Worm (Caenorhabditis elegans) whole organism, L4 larva: ENCODE data around the gene C27H6.8.

ENCODE experiments used
- F10B5.3 ChIP-seq: sonication (generic microtip); optimal IDR thresholded peaks from 2 replicates; lab custom pipeline; 2016; ENCODE audit warnings: mild to moderate bottlenecking, missing genetic modification characterization, missing compliant biosample characterization
- R02D3.7 ChIP-seq: fragments of 150-350 bp; sonication (generic microtip); optimal IDR thresholded peaks from 3 replicates; lab custom pipeline; 2014; ENCODE audit warnings: missing biosample characterization, missing genetic modification characterization
- T26A8.4 ChIP-seq: fragments of 200-800 bp; sonication (Bioruptor generic); IDR thresholded peaks from 2 replicates; pipeline ENCODE4 v1.3.6; 2022; ENCODE audit warnings: missing genetic modification characterization, missing compliant biosample characterization
- ZK546.5 ChIP-seq, 2 experiments: sonication (generic microtip); optimal IDR thresholded peaks; 2 replicates each; lab custom pipeline; 2017; ENCODE audit warnings: missing biosample characterization in 2 of 2, missing genetic modification characterization in 2 of 2
- aha-1 ChIP-seq: fragments of 150-350 bp; peaks from one replicate; lab custom pipeline; 2014; ENCODE audit warnings: missing biosample characterization, missing genetic modification characterization
- ceh-20 ChIP-seq: fragments of 200-800 bp; sonication (Bioruptor generic); IDR thresholded peaks from 2 replicates; pipeline ENCODE4 v1.3.6; 2022; ENCODE audit warnings: missing genetic modification reagents, missing genetic modification characterization, missing compliant biosample characterization
- ceh-32 ChIP-seq: sonication (generic microtip); optimal IDR thresholded peaks from 2 replicates; lab custom pipeline; 2016; ENCODE audit warnings: mild to moderate bottlenecking, missing genetic modification characterization, missing compliant biosample characterization; ENCODE audit not compliant: poor library complexity
- ceh-44 ChIP-seq: fragments of 200-800 bp; sonication (Bioruptor generic); IDR thresholded peaks from 2 replicates; pipeline ENCODE4 v1.3.6; 2022; ENCODE audit warnings: missing genetic modification reagents, missing genetic modification characterization, missing compliant biosample characterization
- ceh-62 ChIP-seq: sonication (generic microtip); optimal IDR thresholded peaks from 2 replicates; lab custom pipeline; 2017; ENCODE audit warnings: missing biosample characterization, missing genetic modification characterization
- ces-1 ChIP-seq: fragments of 150-350 bp; sonication (generic microtip); optimal IDR thresholded peaks from 4 replicates; lab custom pipeline; 2014; ENCODE audit warnings: missing biosample characterization, missing genetic modification reagents, missing genetic modification characterization
- daf-12 ChIP-seq: fragments of 150-350 bp; optimal IDR thresholded peaks from 2 replicates; lab custom pipeline; 2014; ENCODE audit warnings: missing biosample characterization, missing genetic modification reagents, missing genetic modification characterization
- daf-16 ChIP-seq, 3 experiments: sonication (generic microtip); optimal IDR thresholded peaks; 2 replicates each; lab custom pipeline; 2016 to 2017; ENCODE audit warnings: missing genetic modification characterization in 3 of 3, missing genetic modification reagents in 3 of 3, mild to moderate bottlenecking in 2 of 3, missing compliant biosample characterization in 2 of 3, missing biosample characterization in 1 of 3, moderate library complexity in 1 of 3
- dmd-8 ChIP-seq: fragments of 200-800 bp; sonication (Bioruptor generic); IDR thresholded peaks from 2 replicates; pipeline ENCODE4 v1.3.6; 2022; ENCODE audit warnings: missing genetic modification characterization, missing compliant biosample characterization
- dmd-9 ChIP-seq: fragments of 200-800 bp; sonication (Bioruptor generic); IDR thresholded peaks from 2 replicates; pipeline ENCODE4 v1.3.6; 2022; ENCODE audit warnings: missing genetic modification reagents, missing genetic modification characterization, missing compliant biosample characterization
- dpl-1 ChIP-seq: fragments of 150-350 bp; optimal IDR thresholded peaks from 2 replicates; lab custom pipeline; 2014; ENCODE audit warnings: missing biosample characterization, missing genetic modification reagents, missing genetic modification characterization
- egl-43 ChIP-seq: fragments of 200-800 bp; sonication (Bioruptor generic); IDR thresholded peaks from 2 replicates; pipeline ENCODE4 v1.3.6; 2022; ENCODE audit warnings: missing genetic modification reagents, missing genetic modification characterization, missing compliant biosample characterization
- fkh-10 ChIP-seq: fragments of 150-350 bp; optimal IDR thresholded peaks from 2 replicates; lab custom pipeline; 2014; ENCODE audit warnings: missing biosample characterization, missing genetic modification reagents, missing genetic modification characterization
- fos-1 ChIP-seq: fragments of 150-350 bp; optimal IDR thresholded peaks from 2 replicates; lab custom pipeline; 2014; ENCODE audit warnings: missing biosample characterization, missing genetic modification characterization
- gei-8 ChIP-seq: fragments of 200-800 bp; sonication (Bioruptor generic); optimal IDR thresholded peaks from 2 replicates; lab custom pipeline; 2018; ENCODE audit warnings: mild to moderate bottlenecking, missing genetic modification characterization, missing compliant biosample characterization
- hlh-11 ChIP-seq: fragments of 200-800 bp; sonication (Bioruptor generic); optimal IDR thresholded peaks from 2 replicates; lab custom pipeline; 2018; ENCODE audit warnings: mild to moderate bottlenecking, missing genetic modification characterization, missing compliant biosample characterization
- hlh-30 ChIP-seq: sonication (generic microtip); optimal IDR thresholded peaks from 2 replicates; lab custom pipeline; 2017; ENCODE audit warnings: antibody characterized with exemption, mild to moderate bottlenecking, missing genetic modification characterization, missing compliant biosample characterization; ENCODE audit not compliant: insufficient read depth
- lin-13 ChIP-seq: fragments of 150-350 bp; optimal IDR thresholded peaks from 2 replicates; lab custom pipeline; 2014; ENCODE audit warnings: missing biosample characterization, missing genetic modification reagents, missing genetic modification characterization
- lin-29 ChIP-seq: fragments of 200-800 bp; sonication (Bioruptor generic); IDR thresholded peaks from 2 replicates; pipeline ENCODE4 v1.3.6; 2022; ENCODE audit warnings: missing genetic modification reagents, missing genetic modification characterization, missing compliant biosample characterization
- lin-38 ChIP-seq: fragments of 200-800 bp; sonication (Bioruptor generic); IDR thresholded peaks from 2 replicates; pipeline ENCODE4 v1.3.6; 2022; ENCODE audit warnings: missing genetic modification reagents, missing genetic modification characterization, missing compliant biosample characterization
- madf-9 ChIP-seq: fragments of 200-800 bp; sonication (Bioruptor generic); conservative IDR thresholded peaks from 2 replicates; pipeline ENCODE4 v1.3.6; 2022; ENCODE audit warnings: missing genetic modification reagents, missing genetic modification characterization, missing compliant biosample characterization
- mxl-3 ChIP-seq: fragments of 200-800 bp; sonication (Bioruptor generic); optimal IDR thresholded peaks from 2 replicates; lab custom pipeline; 2018; ENCODE audit warnings: mild to moderate bottlenecking, missing genetic modification characterization, missing compliant biosample characterization
- nhr-10 ChIP-seq: fragments of 150-350 bp; optimal IDR thresholded peaks from 2 replicates; lab custom pipeline; 2014; ENCODE audit warnings: missing biosample characterization, missing genetic modification characterization
- nhr-102 ChIP-seq: sonication (generic microtip); optimal IDR thresholded peaks from 2 replicates; lab custom pipeline; 2016; ENCODE audit warnings: mild to moderate bottlenecking, missing genetic modification characterization, moderate library complexity, missing compliant biosample characterization
- nhr-11 ChIP-seq: fragments of 150-350 bp; optimal IDR thresholded peaks from 2 replicates; lab custom pipeline; 2014; ENCODE audit warnings: missing biosample characterization, missing genetic modification characterization
- nhr-111 ChIP-seq: fragments of 200-800 bp; sonication (Bioruptor generic); optimal IDR thresholded peaks from 2 replicates; lab custom pipeline; 2018; ENCODE audit warnings: mild to moderate bottlenecking, missing genetic modification characterization, missing compliant biosample characterization
- nhr-25 ChIP-seq: sonication (generic microtip); optimal IDR thresholded peaks from 2 replicates; lab custom pipeline; 2017; ENCODE audit warnings: missing genetic modification characterization, mild to moderate bottlenecking, missing compliant biosample characterization, antibody characterized with exemption, moderate library complexity, borderline replicate concordance; ENCODE audit not compliant: insufficient read depth
- nhr-28 ChIP-seq: fragments of 150-350 bp; optimal IDR thresholded peaks from 2 replicates; lab custom pipeline; 2014; ENCODE audit warnings: missing biosample characterization, missing genetic modification characterization
- nhr-41 ChIP-seq: fragments of 200-800 bp; sonication (Bioruptor generic); IDR thresholded peaks from 2 replicates; pipeline ENCODE4 v1.3.6; 2022; ENCODE audit warnings: missing genetic modification reagents, missing genetic modification characterization, missing compliant biosample characterization
- nhr-48 ChIP-seq: sonication (generic microtip); optimal IDR thresholded peaks from 2 replicates; lab custom pipeline; 2016; ENCODE audit warnings: mild to moderate bottlenecking, missing genetic modification characterization, missing compliant biosample characterization
- nhr-6 ChIP-seq: fragments of 150-350 bp; optimal IDR thresholded peaks from 2 replicates; lab custom pipeline; 2014; ENCODE audit warnings: missing biosample characterization, missing genetic modification characterization
- php-3 ChIP-seq: fragments of 200-800 bp; sonication (Bioruptor generic); IDR thresholded peaks from 2 replicates; pipeline ENCODE4 v1.3.6; 2022; ENCODE audit warnings: missing genetic modification reagents, missing genetic modification characterization, missing compliant biosample characterization
- pqm-1 ChIP-seq: sonication (generic microtip); optimal IDR thresholded peaks from 2 replicates; lab custom pipeline; 2017; ENCODE audit warnings: missing biosample characterization, missing genetic modification characterization
- sdz-12 ChIP-seq: fragments of 200-800 bp; sonication (Bioruptor generic); optimal IDR thresholded peaks from 2 replicates; lab custom pipeline; 2018; ENCODE audit warnings: mild to moderate bottlenecking, missing genetic modification characterization, missing compliant biosample characterization
- set-16 ChIP-seq: fragments of 200-800 bp; sonication (Bioruptor generic); IDR thresholded peaks from 2 replicates; pipeline ENCODE4 v1.3.6; 2022; ENCODE audit warnings: missing genetic modification reagents, missing genetic modification characterization, missing compliant biosample characterization
- skn-1 ChIP-seq: fragments of 150-350 bp; optimal IDR thresholded peaks from 2 replicates; lab custom pipeline; 2014; ENCODE audit warnings: missing biosample characterization, missing genetic modification characterization
- snpc-1.2 ChIP-seq: fragments of 200-800 bp; sonication (Bioruptor generic); IDR thresholded peaks from 2 replicates; pipeline ENCODE4 v1.3.6; 2022; ENCODE audit warnings: missing genetic modification reagents, missing genetic modification characterization, missing compliant biosample characterization
- snpc-4 ChIP-seq: fragments of 150-350 bp; optimal IDR thresholded peaks from 2 replicates; lab custom pipeline; 2014; ENCODE audit warnings: missing biosample characterization, missing genetic modification characterization
- tra-1 ChIP-seq: fragments of 200-800 bp; sonication (Bioruptor generic); IDR thresholded peaks from 2 replicates; pipeline ENCODE4 v1.3.6; 2022; ENCODE audit warnings: missing genetic modification reagents, missing genetic modification characterization, missing compliant biosample characterization
- unc-130 ChIP-seq: sonication (generic microtip); optimal IDR thresholded peaks from 2 replicates; lab custom pipeline; 2016; ENCODE audit warnings: missing genetic modification reagents, missing genetic modification characterization, missing compliant biosample characterization
- zfp-2 ChIP-seq: sonication (generic microtip); optimal IDR thresholded peaks from 2 replicates; lab custom pipeline; 2016; ENCODE audit warnings: mild to moderate bottlenecking, missing genetic modification characterization, missing compliant biosample characterization
- zfp-3 ChIP-seq: fragments of 200-800 bp; sonication (Bioruptor generic); conservative IDR thresholded peaks from 2 replicates; pipeline ENCODE4 v1.3.6; 2022; ENCODE audit warnings: missing genetic modification reagents, missing genetic modification characterization, missing compliant biosample characterization
- zip-11 ChIP-seq: fragments of 200-800 bp; sonication (Bioruptor generic); IDR thresholded peaks from 2 replicates; pipeline ENCODE4 v1.3.6; 2022; ENCODE audit warnings: missing genetic modification characterization, missing compliant biosample characterization
- ztf-7 ChIP-seq: fragments of 150-350 bp; optimal IDR thresholded peaks from 2 replicates; lab custom pipeline; 2014; ENCODE audit warnings: missing biosample characterization, missing genetic modification characterization

Gene C27H6.8

ce11 chrV:10036275-10036674 lies 48.7 kb upstream of the C27H6.8 start, which contains the start of gene T06E8.2 (continued):
- no peak for TF ChIP-seq dmd-8
- no peak for TF ChIP-seq dmd-9 (GFP tag; lab: Robert Waterston, UW)
- peak; percentile 43 for TF ChIP-seq nhr-11 (tag; lab: Kevin White, UChicago)
- no peak for TF ChIP-seq skn-1 (tag; lab: Kevin White, UChicago)
- no peak for TF ChIP-seq ceh-62 (tag; lab: Kevin White, UChicago)
- TF ChIP-seq nhr-41 (GFP tag; lab: Robert Waterston, UW) = no peak
- no peak for TF ChIP-seq F10B5.3 (tag; lab: Kevin White, UChicago)
- TF ChIP-seq unc-130 (GFP tag; lab: Kevin White, UChicago) = no peak
- TF ChIP-seq hlh-11 (tag; lab: Kevin White, UChicago) = peak; percentile 76
- no peak for TF ChIP-seq zip-11 (GFP tag; lab: Robert Waterston, UW)
- TF ChIP-seq R02D3.7 (tag; lab: Kevin White, UChicago) = no peak
- TF ChIP-seq tra-1 (GFP tag; lab: Robert Waterston, UW) = 0 out of 2 replicates have a peak, but pooled peaks have one; percentile 45
- no peak for TF ChIP-seq sdz-12 (GFP tag; lab: Kevin White, UChicago)
- peak; percentile 79 for TF ChIP-seq mxl-3 (GFP tag; lab: Kevin White, UChicago)
- peak in 1 of 2 experiments; percentile 43 for TF ChIP-seq daf-16 (GFP tag; optimal IDR thresholded peaks at IDR 0.05; lab: Kevin White, UChicago)
- TF ChIP-seq daf-16 (tag; optimal IDR thresholded peaks at IDR 0.05; lab: Kevin White, UChicago) = peak; percentile 39
- no peak for TF ChIP-seq ZK546.5 (tag; optimal IDR thresholded peaks at IDR 0.05; lab: Kevin White, UChicago)
- TF ChIP-seq ceh-44 = no peak
- TF ChIP-seq zfp-2 (tag; lab: Kevin White, UChicago) = no peak
- TF ChIP-seq T26A8.4 (GFP tag; lab: Robert Waterston, UW) = 0 out of 2 replicates have a peak, but pooled peaks have one; percentile 24
- peak; percentile 35 for TF ChIP-seq aha-1 (tag; lab: Kevin White, UChicago)
- TF ChIP-seq nhr-111 = no peak
- TF ChIP-seq snpc-4 (tag; lab: Kevin White, UChicago) = no peak
- TF ChIP-seq nhr-28 = peak; percentile 47
- no peak for TF ChIP-seq lin-38 (GFP tag; lab: Robert Waterston, UW)
- no peak for TF ChIP-seq pqm-1 (tag; lab: Kevin White, UChicago)
- TF ChIP-seq fos-1 (tag; lab: Kevin White, UChicago) = no peak
- no peak for TF ChIP-seq zfp-3
- TF ChIP-seq ces-1 = no peak
- no peak for TF ChIP-seq lin-13 (GFP tag; lab: Kevin White, UChicago)
- TF ChIP-seq nhr-6 (tag; lab: Kevin White, UChicago) = peak; percentile 72
- no peak for TF ChIP-seq egl-43 (GFP tag; lab: Robert Waterston, UW)
- TF ChIP-seq nhr-10 (tag; lab: Kevin White, UChicago) = no peak
- 0 out of 2 replicates have a peak, but pooled peaks have one; percentile 27 for TF ChIP-seq ceh-20
- no peak for TF ChIP-seq ztf-7 (tag; lab: Kevin White, UChicago)
- TF ChIP-seq snpc-1.2 (GFP tag; lab: Robert Waterston, UW) = no peak
- TF ChIP-seq php-3 = no peak
- TF ChIP-seq dpl-1 (GFP tag; lab: Kevin White, UChicago) = peak; percentile 16
- TF ChIP-seq nhr-102 = no peak
- TF ChIP-seq daf-12 (tag; lab: Kevin White, UChicago) = no peak
- TF ChIP-seq nhr-48 (tag; lab: Kevin White, UChicago) = peak; percentile 14
- TF ChIP-seq fkh-10 (GFP tag; lab: Kevin White, UChicago) = no peak
- TF ChIP-seq ceh-32 (tag; lab: Kevin White, UChicago) = no peak
- 0 out of 2 replicates have a peak, but pooled peaks have one; percentile 31 for TF ChIP-seq madf-9
- TF ChIP-seq hlh-30 (tag; lab: Kevin White, UChicago) = peak; percentile 82
- no peak for TF ChIP-seq gei-8 (GFP tag; lab: Kevin White, UChicago)
- TF ChIP-seq set-16 = no peak; the same call in 1 of the 2 replicates
- TF ChIP-seq nhr-25 = no peak
- no peak for TF ChIP-seq lin-29 (GFP tag; lab: Robert Waterston, UW)
